Fruit fly (Drosophila melanogaster) whole organism, adult: ENCODE results near the gene ND-B18.

Experiments used
- CG12768 ChIP-seq: fragments of 200-800 bp; sonication (Bioruptor generic); optimal IDR thresholded peaks from 2 replicates; lab custom pipeline; 2017; ENCODE audit warnings: missing biosample characterization, missing genetic modification characterization, mild to moderate bottlenecking, moderate library complexity, missing genetic modification reagents
- CG14711 ChIP-seq: fragments of 200-800 bp; sonication (Bioruptor generic); optimal IDR thresholded peaks from 2 replicates; lab custom pipeline; 2018; ENCODE audit warnings: missing biosample characterization, mild to moderate bottlenecking, missing genetic modification characterization, moderate library complexity
- CG1620 ChIP-seq: fragments of 200-800 bp; sonication (Bioruptor generic); optimal IDR thresholded peaks from 2 replicates; lab custom pipeline; 2016; ENCODE audit warnings: missing biosample characterization, missing genetic modification characterization
- CG5204 ChIP-seq: fragments of 200-800 bp; sonication (Bioruptor generic); optimal IDR thresholded peaks from 2 replicates; lab custom pipeline; 2016; ENCODE audit warnings: missing biosample characterization, missing genetic modification characterization
- CG7101 ChIP-seq: fragments of 200-800 bp; sonication (Bioruptor generic); optimal IDR thresholded peaks from 2 replicates; lab custom pipeline; 2018; ENCODE audit warnings: missing biosample characterization, mild to moderate bottlenecking, missing genetic modification characterization, moderate library complexity
- Clk ChIP-seq: fragments of 200-800 bp; sonication (Bioruptor generic); optimal IDR thresholded peaks from 2 replicates; lab custom pipeline; 2017; ENCODE audit warnings: missing biosample characterization, missing genetic modification characterization
- Hr96 ChIP-seq: fragments of 200-800 bp; sonication (Bioruptor generic); optimal IDR thresholded peaks from 2 replicates; lab custom pipeline; 2016; ENCODE audit warnings: missing biosample characterization, missing genetic modification characterization
- Mnt ChIP-seq: fragments of 200-800 bp; sonication (Bioruptor generic); optimal IDR thresholded peaks from 2 replicates; lab custom pipeline; 2016; ENCODE audit warnings: missing biosample characterization, mild to moderate bottlenecking, missing genetic modification characterization
- bab1 ChIP-seq: fragments of 200-800 bp; sonication (Bioruptor generic); optimal IDR thresholded peaks from 3 replicates; lab custom pipeline; 2019; ENCODE audit warnings: missing biosample characterization, mild to moderate bottlenecking, missing genetic modification characterization, moderate library complexity
- cic ChIP-seq: fragments of 200-800 bp; sonication (Bioruptor generic); optimal IDR thresholded peaks from 2 replicates; lab custom pipeline; 2017; ENCODE audit warnings: missing biosample characterization, mild to moderate bottlenecking, missing genetic modification characterization, moderate library complexity
- kay ChIP-seq: fragments of 200-800 bp; sonication (Bioruptor generic); peaks from one replicate; lab custom pipeline; 2016; ENCODE audit warnings: missing biosample characterization, missing genetic modification characterization, borderline replicate concordance
- pad ChIP-seq: fragments of 200-800 bp; sonication (Bioruptor generic); optimal IDR thresholded peaks from 3 replicates; lab custom pipeline; 2017; ENCODE audit warnings: missing biosample characterization, missing genetic modification characterization, mild to moderate bottlenecking, moderate library complexity, missing genetic modification reagents
- tj ChIP-seq: fragments of 200-800 bp; sonication (Bioruptor generic); optimal IDR thresholded peaks from 3 replicates; lab custom pipeline; 2017; ENCODE audit warnings: missing biosample characterization, mild to moderate bottlenecking, missing genetic modification characterization, moderate library complexity
- toe ChIP-seq: fragments of 200-800 bp; sonication (Bioruptor generic); optimal IDR thresholded peaks from 2 replicates; lab custom pipeline; 2016; ENCODE audit warnings: missing biosample characterization, missing genetic modification characterization

- TF ChIP-seq cic (GFP tag; lab: Kevin White, UChicago), result peak; percentile 14
- TF ChIP-seq CG14711 (tag; lab: Kevin White, UChicago), result peak; percentile 91
- peak; percentile 95 for TF ChIP-seq kay (GFP tag; lab: Kevin White, UChicago)
- peak; percentile 29 for TF ChIP-seq CG5204
- TF ChIP-seq bab1 (GFP tag; lab: Kevin White, UChicago), result peak; percentile 94
- peak; percentile 99 for TF ChIP-seq Mnt (GFP tag; lab: Kevin White, UChicago)
- peak; percentile 83 for TF ChIP-seq CG1620 (GFP tag; lab: Kevin White, UChicago)
- peak; percentile 52 for TF ChIP-seq CG12768 (GFP tag; lab: Kevin White, UChicago)
- TF ChIP-seq tj (GFP tag; lab: Kevin White, UChicago), result peak; percentile 74
- TF ChIP-seq CG7101, result peak; percentile 90
- peak; percentile 78 for TF ChIP-seq Hr96 (GFP tag; lab: Kevin White, UChicago)
- TF ChIP-seq Clk, result peak; percentile 17
- peak; percentile 76 for TF ChIP-seq pad (GFP tag; lab: Kevin White, UChicago)
- TF ChIP-seq toe, result peak; percentile 61
Measured at dm6 chrX:15085777-15086510, 22.4 kb downstream of the ND-B18 start, which contains the start of the genes CG15027 and Dbct.
